Fruit fly (Drosophila melanogaster): Measurements from ENCODE around the gene Rpn12R.
A peak's percentile ranks its signal among the peaks of the same experiment; 100 is the strongest.

The Rpn12R gene

DNA sequence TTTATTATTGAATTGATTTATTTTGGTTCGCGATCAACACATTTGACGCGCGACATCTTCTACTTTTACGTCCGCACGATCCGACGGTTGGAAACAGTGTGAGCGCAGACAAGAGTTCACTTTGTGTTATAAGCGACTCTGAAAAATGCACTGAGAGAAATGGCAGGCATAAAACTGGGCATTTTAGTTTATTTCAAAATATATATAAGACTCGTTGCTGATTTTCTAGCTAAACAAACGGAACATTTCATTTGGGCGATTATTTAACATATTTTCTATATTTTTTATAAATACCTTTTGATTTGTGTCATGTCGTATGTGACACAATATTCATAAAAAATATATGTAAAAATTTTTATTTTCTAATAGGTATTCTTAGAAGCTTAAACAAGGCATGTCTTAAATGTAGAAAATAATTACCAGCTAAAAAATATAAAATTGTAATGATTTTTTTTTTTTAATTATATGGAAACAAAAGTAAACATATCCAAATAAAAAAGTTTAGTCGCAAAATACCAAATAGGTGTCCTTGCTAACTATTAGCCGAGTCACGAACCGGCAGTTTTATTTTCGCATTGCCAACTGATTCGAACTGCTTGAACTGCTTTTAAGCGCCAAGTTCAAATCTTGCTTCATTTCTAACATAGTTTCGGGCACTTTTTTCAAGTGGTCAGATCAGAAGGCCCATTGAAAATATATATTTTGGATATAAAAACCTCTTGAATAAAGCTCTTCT lies 28.2 kb downstream of the Rpn12R start, which contains the start of gene Reck:
Reck (minus strand) TSS at position 106 of the 736 bp plus-strand sequence.
- TF ChIP-seq gfzf (GFP tag; optimal IDR thresholded peaks at IDR 0.05) (peak; percentile 51), CG10147 (GFP tag; optimal IDR thresholded peaks at IDR 0.05) (peak; percentile 76), kah (GFP tag; optimal IDR thresholded peaks at IDR 0.05) (peak; percentile 74), mam (GFP tag; optimal IDR thresholded peaks at IDR 0.05) (peak; percentile 56), CG10431 (GFP tag; optimal IDR thresholded peaks at IDR 0.05) (peak; percentile 19), CG3281 (GFP tag; optimal IDR thresholded peaks at IDR 0.05) (peak; percentile 84), Gug (GFP tag; IDR thresholded peaks at IDR 0.05) (peak; percentile 64; the same call in 2 of the 4 replicates), ab (GFP tag; optimal IDR thresholded peaks at IDR 0.05) (no peak), CG1233 (GFP tag; optimal IDR thresholded peaks at IDR 0.05) (peak; percentile 85), knrl (GFP tag; IDR thresholded peaks at IDR 0.05; ENCODE audit: partially characterized antibody) (peak; percentile 52; the same call in 1 of the 3 replicates), bigmax (GFP tag; optimal IDR thresholded peaks at IDR 0.05) (no peak), CG9609 (GFP tag; optimal IDR thresholded peaks at IDR 0.05) (peak; percentile 46), phol (tag; optimal IDR thresholded peaks at IDR 0.05) (peak; percentile 88), Optix (GFP tag; IDR thresholded peaks at IDR 0.05) (peak; percentile 68; the same call in 2 of the 3 replicates), Dp (GFP tag; optimal IDR thresholded peaks at IDR 0.05) (peak; percentile 52), mirr (GFP tag; optimal IDR thresholded peaks at IDR 0.05) (no peak), BtbVII (GFP tag; optimal IDR thresholded peaks at IDR 0.05) (peak; percentile 85), Mad (GFP tag; optimal IDR thresholded peaks at IDR 0.05) (peak; percentile 71), Blimp-1 (GFP tag; optimal IDR thresholded peaks at IDR 0.05) (peak; percentile 92), dimm (GFP tag; IDR thresholded peaks at IDR 0.05) (no peak), CG30020 (tag; optimal IDR thresholded peaks at IDR 0.05) (no peak), yki (optimal IDR thresholded peaks at IDR 0.05) (peak; percentile 11), nom (GFP tag; optimal IDR thresholded peaks at IDR 0.05) (peak; percentile 80), nau (GFP tag; optimal IDR thresholded peaks at IDR 0.05) (peak; percentile 73), D (optimal IDR thresholded peaks at IDR 0.05) (no peak), D (GFP tag; optimal IDR thresholded peaks at IDR 0.05) (peak; percentile 86), CG11696 (GFP tag; IDR thresholded peaks at IDR 0.05) (peak; percentile 61), ara (GFP tag; IDR thresholded peaks at IDR 0.05) (peak; percentile 73; the same call in 1 of the 2 replicates), CG31388 (GFP tag; optimal IDR thresholded peaks at IDR 0.05) (peak; percentile 12), CG15601 (tag; optimal IDR thresholded peaks at IDR 0.05) (peak; percentile 69), CG12104 (GFP tag; optimal IDR thresholded peaks at IDR 0.05) (peak; percentile 87), tap (tag; optimal IDR thresholded peaks at IDR 0.05) (peak; percentile 87), Ptx1 (GFP tag; IDR thresholded peaks at IDR 0.05) (peak; percentile 68), Dll (GFP tag; IDR thresholded peaks at IDR 0.05; ENCODE audit: partially characterized antibody) (no peak), CG7963 (GFP tag; IDR thresholded peaks at IDR 0.05; ENCODE audit: partially characterized antibody) (no peak), Abd-B (GFP tag; optimal IDR thresholded peaks at IDR 0.05) (peak; percentile 39), jigr1 (GFP tag; IDR thresholded peaks at IDR 0.05) (no peak), cg (GFP tag; optimal IDR thresholded peaks at IDR 0.05) (no peak), pita (GFP tag; optimal IDR thresholded peaks at IDR 0.05) (peak; percentile 67), Hsf (GFP tag; optimal IDR thresholded peaks at IDR 0.05) (peak; percentile 70), CG6683 (GFP tag; optimal IDR thresholded peaks at IDR 0.05) (peak; percentile 65), CG34224 (GFP tag; IDR thresholded peaks at IDR 0.05; ENCODE audit: partially characterized antibody) (no peak), B-H2 (GFP tag; optimal IDR thresholded peaks at IDR 0.05) (no peak), CG13894 (tag; optimal IDR thresholded peaks at IDR 0.05) (peak; percentile 25), tup (GFP tag; optimal IDR thresholded peaks at IDR 0.05) (peak; percentile 56), CG9215 (GFP tag; IDR thresholded peaks at IDR 0.05) (no peak), CG7556 (GFP tag; optimal IDR thresholded peaks at IDR 0.05) (peak; percentile 76), CG8924 (tag; optimal IDR thresholded peaks at IDR 0.05) (peak; percentile 89), Deaf1 (tag; optimal IDR thresholded peaks at IDR 0.05) (peak; percentile 59)
